Fruit fly (Drosophila melanogaster) whole organism, embryonic: ENCODE results near the gene Nup160.
A peak's percentile ranks its signal among the peaks of the same experiment; 100 is the strongest.

Source experiments
- Antp ChIP-seq: fragments of 200-800 bp; sonication (Bioruptor generic); optimal IDR thresholded peaks from 3 replicates; lab custom pipeline; 2016; ENCODE audit warnings: missing biosample characterization, missing genetic modification characterization
- Bdp1 ChIP-seq: fragments of 200-800 bp; sonication (Bioruptor generic); optimal IDR thresholded peaks from 3 replicates; lab custom pipeline; 2016; ENCODE audit warnings: missing biosample characterization, missing genetic modification characterization
- Bteb2 ChIP-seq: fragments of 200-800 bp; sonication (Bioruptor generic); optimal IDR thresholded peaks from 2 replicates; lab custom pipeline; 2016; ENCODE audit warnings: missing biosample characterization, missing genetic modification characterization
- CG10147 ChIP-seq: fragments of 200-800 bp; sonication (Bioruptor generic); optimal IDR thresholded peaks from 2 replicates; lab custom pipeline; 2019; ENCODE audit warnings: missing biosample characterization, mild to moderate bottlenecking, missing genetic modification characterization, moderate library complexity
- CG10654 ChIP-seq: fragments of 200-800 bp; sonication (Bioruptor generic); optimal IDR thresholded peaks from 2 replicates; lab custom pipeline; 2016; ENCODE audit warnings: missing biosample characterization, missing genetic modification characterization
- CG11093 ChIP-seq: fragments of 200-800 bp; sonication (Bioruptor generic); IDR thresholded peaks from 3 replicates; pipeline ENCODE4 v1.3.6; 2022; ENCODE audit warnings: missing biosample characterization, missing genetic modification characterization
- CG11247 ChIP-seq: fragments of 200-800 bp; sonication (Bioruptor generic); IDR thresholded peaks from 2 replicates; pipeline ENCODE4 v1.3.6; 2022; ENCODE audit warnings: missing biosample characterization, missing genetic modification characterization
- CG11398 ChIP-seq: fragments of 200-800 bp; sonication (Bioruptor generic); optimal IDR thresholded peaks from 2 replicates; lab custom pipeline; 2016; ENCODE audit warnings: missing biosample characterization, missing genetic modification characterization
- CG11456 ChIP-seq: fragments of 200-800 bp; sonication (Bioruptor generic); IDR thresholded peaks from 3 replicates; pipeline ENCODE4 v1.3.6; 2022; ENCODE audit warnings: missing biosample characterization, missing genetic modification characterization
- CG12942 ChIP-seq: fragments of 200-800 bp; sonication (Bioruptor generic); optimal IDR thresholded peaks from 3 replicates; lab custom pipeline; 2016; ENCODE audit warnings: missing biosample characterization, missing genetic modification characterization
- CG15011 ChIP-seq: fragments of 200-800 bp; sonication (Bioruptor generic); optimal IDR thresholded peaks from 3 replicates; lab custom pipeline; 2018; ENCODE audit warnings: missing biosample characterization, mild to moderate bottlenecking, missing genetic modification characterization
- CG15514 ChIP-seq: fragments of 200-800 bp; sonication (Bioruptor generic); optimal IDR thresholded peaks from 3 replicates; lab custom pipeline; 2017; ENCODE audit warnings: missing biosample characterization, missing genetic modification characterization, mild to moderate bottlenecking, moderate library complexity, missing genetic modification reagents
- CG16815 ChIP-seq: fragments of 200-800 bp; sonication (Bioruptor generic); optimal IDR thresholded peaks from 3 replicates; lab custom pipeline; 2017; ENCODE audit warnings: missing biosample characterization, mild to moderate bottlenecking, missing genetic modification characterization
- CG2116 ChIP-seq: fragments of 200-800 bp; sonication (Bioruptor generic); optimal IDR thresholded peaks from 3 replicates; lab custom pipeline; 2018; ENCODE audit warnings: missing biosample characterization, mild to moderate bottlenecking, missing genetic modification characterization
- CG32772 ChIP-seq: fragments of 200-800 bp; sonication (Bioruptor generic); IDR thresholded peaks from 2 replicates; pipeline ENCODE4 v1.3.6; 2022; ENCODE audit warnings: missing biosample characterization, missing genetic modification characterization
- CG3995 ChIP-seq: fragments of 200-800 bp; sonication (Bioruptor generic); optimal IDR thresholded peaks from 3 replicates; lab custom pipeline; 2016; ENCODE audit warnings: missing biosample characterization, missing genetic modification characterization
- CG42726 ChIP-seq: fragments of 200-800 bp; sonication (Bioruptor generic); IDR thresholded peaks from 2 replicates; pipeline ENCODE4 v1.3.6; 2022; ENCODE audit warnings: missing biosample characterization, missing genetic modification characterization; ENCODE audit not compliant: partially characterized antibody
- CG5953 ChIP-seq: fragments of 200-800 bp; sonication (Bioruptor generic); IDR thresholded peaks from 2 replicates; pipeline ENCODE4 v1.3.6; 2022; ENCODE audit warnings: missing biosample characterization, missing genetic modification characterization
- CG6683 ChIP-seq: fragments of 200-800 bp; sonication (Bioruptor generic); optimal IDR thresholded peaks from 2 replicates; lab custom pipeline; 2017; ENCODE audit warnings: missing biosample characterization, mild to moderate bottlenecking, missing genetic modification characterization, missing genetic modification reagents
- CG7271 ChIP-seq: fragments of 200-800 bp; sonication (Bioruptor generic); optimal IDR thresholded peaks from 2 replicates; lab custom pipeline; 2018; ENCODE audit warnings: missing biosample characterization, mild to moderate bottlenecking, missing genetic modification characterization, moderate library complexity
- CG7556 ChIP-seq: fragments of 200-800 bp; sonication (Bioruptor generic); optimal IDR thresholded peaks from 2 replicates; lab custom pipeline; 2017; ENCODE audit warnings: missing biosample characterization, mild to moderate bottlenecking, missing genetic modification characterization
- CG7786 ChIP-seq: fragments of 200-800 bp; sonication (Bioruptor generic); optimal IDR thresholded peaks from 2 replicates; lab custom pipeline; 2016; ENCODE audit warnings: missing biosample characterization, missing genetic modification characterization
- CG8359 ChIP-seq: fragments of 200-800 bp; sonication (Bioruptor generic); optimal IDR thresholded peaks from 2 replicates; lab custom pipeline; 2017; ENCODE audit warnings: missing biosample characterization, mild to moderate bottlenecking, missing genetic modification characterization, borderline replicate concordance
- CG8765 ChIP-seq: fragments of 200-800 bp; sonication (Bioruptor generic); IDR thresholded peaks from 2 replicates; pipeline ENCODE4 v1.3.6; 2022; ENCODE audit warnings: missing biosample characterization, missing genetic modification characterization
- CG9727 ChIP-seq: fragments of 200-800 bp; sonication (Bioruptor generic); optimal IDR thresholded peaks from 3 replicates; lab custom pipeline; 2017; ENCODE audit warnings: missing biosample characterization, mild to moderate bottlenecking, missing genetic modification characterization
- CG9932 ChIP-seq: fragments of 200-800 bp; sonication (Bioruptor generic); IDR thresholded peaks from 2 replicates; pipeline ENCODE4 v1.3.6; 2022; ENCODE audit warnings: missing biosample characterization, missing genetic modification characterization
- Dfd ChIP-seq, 2 experiments: fragments of >200 bp; optimal IDR thresholded peaks; 2 replicates each; lab custom pipeline; 2017; ENCODE audit warnings: missing biosample characterization in 2 of 2, missing genetic modification characterization in 2 of 2
- Dip2 ChIP-seq: fragments of 200-800 bp; sonication (Bioruptor generic); IDR thresholded peaks from 2 replicates; pipeline ENCODE4 v1.3.6; 2022; ENCODE audit warnings: missing biosample characterization, missing genetic modification characterization
- Hey ChIP-seq: fragments of 200-800 bp; sonication (Bioruptor generic); optimal IDR thresholded peaks from 3 replicates; lab custom pipeline; 2018; ENCODE audit warnings: missing biosample characterization, mild to moderate bottlenecking, missing genetic modification characterization
- Med ChIP-seq: fragments of 200-800 bp; sonication (Bioruptor generic); peaks from one replicate; lab custom pipeline; 2016; ENCODE audit warnings: missing biosample characterization, missing genetic modification characterization, mild to moderate bottlenecking, inconsistent platforms, moderate library complexity
- Sox100B ChIP-seq: fragments of 200-800 bp; sonication (Bioruptor generic); optimal IDR thresholded peaks from 3 replicates; lab custom pipeline; 2018; ENCODE audit warnings: missing biosample characterization, mild to moderate bottlenecking, missing genetic modification characterization
- Stat92E ChIP-seq, 3 experiments: fragments of >200 bp in 2 of 3; fragments of 200-800 bp in 1 of 3; sonication (Bioruptor generic) in 1 of 3; optimal IDR thresholded peaks; 2 replicates each; lab custom pipeline; 2017 to 2019; ENCODE audit warnings: missing biosample characterization in 3 of 3, missing genetic modification characterization in 3 of 3, mild to moderate bottlenecking in 1 of 3, moderate library complexity in 1 of 3
- Xbp1 ChIP-seq: fragments of 200-800 bp; sonication (Bioruptor generic); optimal IDR thresholded peaks from 3 replicates; lab custom pipeline; 2016; ENCODE audit warnings: missing biosample characterization, mild to moderate bottlenecking, missing genetic modification characterization
- bbx ChIP-seq: fragments of 200-800 bp; sonication (Bioruptor generic); IDR thresholded peaks from 2 replicates; pipeline ENCODE4 v1.3.6; 2022; ENCODE audit warnings: missing biosample characterization, missing genetic modification characterization; ENCODE audit not compliant: partially characterized antibody
- btn ChIP-seq: fragments of 200-800 bp; sonication (Bioruptor generic); optimal IDR thresholded peaks from 2 replicates; lab custom pipeline; 2016; ENCODE audit warnings: missing biosample characterization, missing genetic modification characterization
- cas ChIP-seq: fragments of 200-800 bp; sonication (Bioruptor generic); IDR thresholded peaks from 2 replicates; pipeline ENCODE4 v1.3.6; 2022; ENCODE audit warnings: missing biosample characterization, missing genetic modification characterization
- crp ChIP-seq, 2 experiments: fragments of 200-800 bp; sonication (Bioruptor generic); optimal IDR thresholded peaks; 2 replicates in 1 of 2; 3 replicates in 1 of 2; lab custom pipeline; 2017; ENCODE audit warnings: missing biosample characterization in 2 of 2, missing genetic modification characterization in 2 of 2, mild to moderate bottlenecking in 1 of 2, moderate library complexity in 1 of 2
- ham ChIP-seq: fragments of 200-800 bp; sonication (Bioruptor generic); IDR thresholded peaks from 2 replicates; pipeline ENCODE4 v1.3.6; 2022; ENCODE audit warnings: missing biosample characterization, missing genetic modification characterization
- hb ChIP-seq: fragments of 200-800 bp; sonication (Bioruptor generic); IDR thresholded peaks from 3 replicates; pipeline ENCODE4 v1.3.6; 2022; ENCODE audit warnings: missing biosample characterization, missing genetic modification characterization; ENCODE audit not compliant: partially characterized antibody
- inv ChIP-seq: fragments of 200-800 bp; sonication (Bioruptor generic); IDR thresholded peaks from 2 replicates; pipeline ENCODE4 v1.3.6; 2022; ENCODE audit warnings: missing biosample characterization, missing genetic modification characterization; ENCODE audit not compliant: partially characterized antibody
- jigr1 ChIP-seq: fragments of 200-800 bp; sonication (Bioruptor generic); IDR thresholded peaks from 3 replicates; pipeline ENCODE4 v1.3.6; 2022; ENCODE audit warnings: missing biosample characterization, missing genetic modification characterization
- jing ChIP-seq: fragments of 200-800 bp; sonication (Bioruptor generic); optimal IDR thresholded peaks from 2 replicates; lab custom pipeline; 2018; ENCODE audit warnings: missing biosample characterization, mild to moderate bottlenecking, missing genetic modification characterization
- kah ChIP-seq: fragments of 200-800 bp; sonication (Bioruptor generic); optimal IDR thresholded peaks from 2 replicates; lab custom pipeline; 2018; ENCODE audit warnings: missing biosample characterization, mild to moderate bottlenecking, missing genetic modification characterization
- ken ChIP-seq: fragments of 200-800 bp; sonication (Bioruptor generic); IDR thresholded peaks from 3 replicates; pipeline ENCODE4 v1.3.6; 2022; ENCODE audit warnings: missing biosample characterization, missing genetic modification characterization
- pb ChIP-seq: fragments of 200-800 bp; sonication (Bioruptor generic); optimal IDR thresholded peaks from 3 replicates; lab custom pipeline; 2016; ENCODE audit warnings: missing biosample characterization, missing genetic modification characterization
- schlank ChIP-seq: fragments of 200-800 bp; sonication (Bioruptor generic); optimal IDR thresholded peaks from 2 replicates; lab custom pipeline; 2018; ENCODE audit warnings: missing biosample characterization, mild to moderate bottlenecking, missing genetic modification characterization
- sd ChIP-seq: fragments of 200-800 bp; sonication (Bioruptor generic); optimal IDR thresholded peaks from 3 replicates; lab custom pipeline; 2018; ENCODE audit warnings: missing biosample characterization, mild to moderate bottlenecking, missing genetic modification characterization, moderate library complexity
- sens ChIP-seq: fragments of 200-800 bp; sonication (Bioruptor generic); peaks from one replicate; lab custom pipeline; 2016; ENCODE audit warnings: missing biosample characterization, missing genetic modification characterization
- sim ChIP-seq: fragments of 200-800 bp; sonication (Bioruptor generic); IDR thresholded peaks from 2 replicates; pipeline ENCODE4 v1.3.6; 2022; ENCODE audit warnings: missing biosample characterization, missing genetic modification characterization
- sug ChIP-seq: fragments of 200-800 bp; optimal IDR thresholded peaks from 2 replicates; lab custom pipeline; 2019; ENCODE audit warnings: missing biosample characterization, mild to moderate bottlenecking, missing genetic modification characterization, moderate library complexity
- tna ChIP-seq: fragments of 200-800 bp; sonication (Bioruptor generic); IDR thresholded peaks from 2 replicates; pipeline ENCODE4 v1.3.6; 2022; ENCODE audit warnings: missing biosample characterization, missing genetic modification characterization; ENCODE audit not compliant: partially characterized antibody

Nup160 gene

dm6 chr2L:11091111-11091510 is 32.5 kb upstream of the Nup160 start, which contains the start of gene Wdr59 (continued):
- TF ChIP-seq bbx (GFP tag; lab: Robert Waterston, UW), result peak; percentile 65
- TF ChIP-seq crp (GFP tag; optimal IDR thresholded peaks at IDR 0.05; lab: Kevin White, UChicago), result peak in 1 of 2 experiments; percentile 25
- no peak for TF ChIP-seq jigr1
- no peak for TF ChIP-seq CG5953
- TF ChIP-seq Stat92E (GFP tag; optimal IDR thresholded peaks at IDR 0.05; lab: Kevin White, UChicago), result no peak
- no peak for TF ChIP-seq jing (GFP tag; lab: Kevin White, UChicago)
- peak; percentile 31; the same call in 1 of the 2 replicates for TF ChIP-seq CG32772 (GFP tag; lab: Robert Waterston, UW)
- no peak for TF ChIP-seq CG11247 (GFP tag; lab: Robert Waterston, UW)
- no peak for TF ChIP-seq sd (tag; lab: Kevin White, UChicago)
- peak; percentile 59 for TF ChIP-seq Xbp1 (GFP tag; lab: Kevin White, UChicago)
- no peak for TF ChIP-seq CG8359 (GFP tag; lab: Kevin White, UChicago)
- TF ChIP-seq sens (GFP tag; lab: Kevin White, UChicago), result peak; percentile 80
- no peak for TF ChIP-seq CG15011 (GFP tag; lab: Kevin White, UChicago)
- no peak for TF ChIP-seq sim (GFP tag; lab: Robert Waterston, UW)
- peak; percentile 16 for TF ChIP-seq CG12942 (GFP tag; lab: Kevin White, UChicago)
- no peak for TF ChIP-seq CG11456 (GFP tag; lab: Robert Waterston, UW)
- peak; percentile 57 for TF ChIP-seq CG15514
- peak; percentile 8 for TF ChIP-seq CG10654 (GFP tag; lab: Kevin White, UChicago)
- TF ChIP-seq CG11093 (GFP tag; lab: Robert Waterston, UW), result no peak
- no peak for TF ChIP-seq Dfd (GFP tag; optimal IDR thresholded peaks at IDR 0.05; lab: Kevin White, UChicago)
- no peak for TF ChIP-seq kah (GFP tag; lab: Kevin White, UChicago)
- TF ChIP-seq hb, result no peak
- peak; percentile 60; the same call in 1 of the 2 replicates for TF ChIP-seq CG9932 (GFP tag; lab: Robert Waterston, UW)
- TF ChIP-seq schlank (tag; lab: Kevin White, UChicago), result no peak
- peak; percentile 16 for TF ChIP-seq CG16815 (GFP tag; lab: Kevin White, UChicago)
- no peak for TF ChIP-seq CG9727 (GFP tag; lab: Kevin White, UChicago)
- TF ChIP-seq CG2116, result peak; percentile 91
- TF ChIP-seq Sox100B, result no peak
- no peak for TF ChIP-seq sug (tag; lab: Kevin White, UChicago)
- peak; percentile 60 for TF ChIP-seq inv
- TF ChIP-seq CG7271, result no peak
- no peak for TF ChIP-seq CG42726
- TF ChIP-seq Med, result peak; percentile 33
- TF ChIP-seq tna, result no peak
- no peak for TF ChIP-seq ham
- TF ChIP-seq cas, result no peak
- no peak for TF ChIP-seq btn (GFP tag; lab: Kevin White, UChicago)
- no peak for TF ChIP-seq Bdp1 (GFP tag; lab: Kevin White, UChicago)
- TF ChIP-seq CG8765 (GFP tag; lab: Robert Waterston, UW), result no peak
- no peak for TF ChIP-seq CG7786
- TF ChIP-seq CG3995, result no peak
- TF ChIP-seq Bteb2, result no peak
- no peak for TF ChIP-seq Dip2
- no peak for TF ChIP-seq CG10147
- no peak for TF ChIP-seq pb (GFP tag; lab: Kevin White, UChicago)
- TF ChIP-seq Hey (tag; lab: Kevin White, UChicago), result no peak
- TF ChIP-seq CG6683 (GFP tag; lab: Kevin White, UChicago), result no peak
- TF ChIP-seq CG11398, result no peak
- no peak for TF ChIP-seq Antp (GFP tag; lab: Kevin White, UChicago)
- TF ChIP-seq CG7556 (GFP tag; lab: Kevin White, UChicago), result no peak
- no peak for TF ChIP-seq ken (GFP tag; lab: Robert Waterston, UW)
